Worm (Caenorhabditis elegans): ENCODE measurements around the gene sru-40.

- TF ChIP-seq ceh-63 (GFP tag; optimal IDR thresholded peaks at IDR 0.05) (no peak), nhr-77 (tag; optimal IDR thresholded peaks at IDR 0.05) (no peak), zag-1 (tag; optimal IDR thresholded peaks at IDR 0.05) (no peak), nhr-12 (tag; optimal IDR thresholded peaks at IDR 0.05) (no peak), unc-62 (GFP tag; optimal IDR thresholded peaks at IDR 0.05) (no peak), nhr-19 (GFP tag; conservative IDR thresholded peaks at IDR 0.05) (no peak), nhr-28 (tag; optimal IDR thresholded peaks at IDR 0.05) (no peak), nhr-11 (tag; optimal IDR thresholded peaks at IDR 0.05) (no peak), Y116A8C.19 (tag; optimal IDR thresholded peaks at IDR 0.05; ENCODE audit: borderline replicate concordance) (no peak), jun-1 (tag; optimal IDR thresholded peaks at IDR 0.05) (no peak), ztf-11 (tag; optimal IDR thresholded peaks at IDR 0.05) (no peak)
Observed at ce11 chrV:9813527-9813926, 20.3 kb downstream of the sru-40 start, which contains the start of gene sru-30.
